Worm (Caenorhabditis elegans) whole organism, L3 larva: ENCODE data around the gene T22B7.4.

ENCODE experiments used
- R02D3.7 ChIP-seq: fragments of 150-350 bp; optimal IDR thresholded peaks from 2 replicates; lab custom pipeline; 2014; ENCODE audit warnings: missing biosample characterization, missing genetic modification characterization
- ama-1 ChIP-seq: fragments of 150-350 bp; optimal IDR thresholded peaks from 2 replicates; lab custom pipeline; 2018
- elt-1 ChIP-seq: fragments of 150-350 bp; optimal IDR thresholded peaks from 2 replicates; lab custom pipeline; 2014; ENCODE audit warnings: missing biosample characterization, missing genetic modification characterization
- fos-1 ChIP-seq: fragments of 150-350 bp; optimal IDR thresholded peaks from 2 replicates; lab custom pipeline; 2014; ENCODE audit warnings: missing biosample characterization, missing genetic modification characterization
- jun-1 ChIP-seq: fragments of 150-350 bp; optimal IDR thresholded peaks from 2 replicates; lab custom pipeline; 2014; ENCODE audit warnings: missing biosample characterization, missing genetic modification reagents, missing genetic modification characterization
- lin-39 ChIP-seq: fragments of 150-350 bp; optimal IDR thresholded peaks from 2 replicates; lab custom pipeline; 2018; ENCODE audit warnings: missing biosample characterization, missing genetic modification reagents, missing genetic modification characterization
- nhr-11 ChIP-seq: fragments of 150-350 bp; optimal IDR thresholded peaks from 2 replicates; lab custom pipeline; 2014; ENCODE audit warnings: missing biosample characterization, missing genetic modification characterization
- nhr-43 ChIP-seq: sonication (generic microtip); optimal IDR thresholded peaks from 2 replicates; lab custom pipeline; 2016; ENCODE audit warnings: mild to moderate bottlenecking, missing genetic modification characterization, missing compliant biosample characterization; ENCODE audit not compliant: poor library complexity, severe bottlenecking
- pha-4 ChIP-seq: fragments of 150-350 bp; optimal IDR thresholded peaks from 2 replicates; lab custom pipeline; 2014; ENCODE audit warnings: missing biosample characterization, missing genetic modification reagents, missing genetic modification characterization
- skn-1 ChIP-seq: fragments of 150-350 bp; optimal IDR thresholded peaks from 2 replicates; lab custom pipeline; 2014; ENCODE audit warnings: missing biosample characterization, missing genetic modification characterization
- unc-39 ChIP-seq: sonication (generic microtip); optimal IDR thresholded peaks from 4 replicates; lab custom pipeline; 2017; ENCODE audit warnings: missing biosample characterization, missing genetic modification characterization
- unc-62 ChIP-seq: fragments of 150-350 bp; sonication (generic microtip); optimal IDR thresholded peaks from 4 replicates; lab custom pipeline; 2014; ENCODE audit warnings: missing biosample characterization, missing genetic modification reagents, missing genetic modification characterization
- ztf-4 ChIP-seq: fragments of 150-350 bp; optimal IDR thresholded peaks from 2 replicates; lab custom pipeline; 2014; ENCODE audit warnings: missing biosample characterization, missing genetic modification characterization

DNA sequence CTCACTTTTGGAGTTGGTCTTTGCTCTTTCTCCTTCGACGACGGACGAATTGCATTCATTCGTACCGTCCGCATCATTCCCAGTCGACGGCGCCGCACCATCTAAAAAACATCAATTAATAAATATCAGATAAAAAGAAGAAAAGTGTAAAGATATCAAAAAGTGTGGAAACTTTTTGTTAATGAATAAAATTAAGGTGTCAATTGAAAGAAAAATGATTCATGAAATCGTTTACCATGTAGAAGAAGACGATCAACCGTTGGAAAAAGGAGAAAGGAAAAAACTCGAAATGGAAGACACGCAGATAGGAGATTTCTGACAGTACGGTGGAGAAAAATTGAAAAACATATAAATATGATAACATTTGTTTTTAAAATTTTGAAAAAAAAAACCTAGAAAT is 38.9 kb upstream of the T22B7.4 start, which contains the start of gene set-19:
- TF ChIP-seq ztf-4 (tag; lab: Kevin White, UChicago) (no peak), unc-39 (no peak), pha-4 (tag; lab: Kevin White, UChicago) (no peak), jun-1 (tag; lab: Kevin White, UChicago) (no peak), ama-1 (lab: Kevin White, UChicago) (no peak), skn-1 (no peak), R02D3.7 (tag; lab: Kevin White, UChicago) (no peak), lin-39 (tag; lab: Kevin White, UChicago) (no peak), nhr-11 (tag; lab: Kevin White, UChicago) (no peak), nhr-43 (tag; lab: Kevin White, UChicago) (no peak), unc-62 (GFP tag; lab: Kevin White, UChicago) (no peak), elt-1 (tag; lab: Kevin White, UChicago) (no peak), fos-1 (tag; lab: Kevin White, UChicago) (no peak)
